Worm (Caenorhabditis elegans) whole organism, L1 larva: ENCODE measurements around the gene sinh-1.

ENCODE experiments used
- egl-27 ChIP-seq, 2 experiments: fragments of 150-350 bp in 1 of 2; sonication (generic microtip); optimal IDR thresholded peaks; 3 replicates each; lab custom pipeline; 2017 to 2018; ENCODE audit warnings: missing biosample characterization in 2 of 2, missing genetic modification characterization in 2 of 2, missing genetic modification reagents in 2 of 2
- fkh-10 ChIP-seq: sonication (generic microtip); optimal IDR thresholded peaks from 2 replicates; lab custom pipeline; 2017; ENCODE audit warnings: missing biosample characterization, missing genetic modification reagents, missing genetic modification characterization
- lin-15B ChIP-seq: fragments of 150-350 bp; sonication (generic microtip); optimal IDR thresholded peaks from 3 replicates; lab custom pipeline; 2014; ENCODE audit warnings: missing biosample characterization, missing genetic modification characterization
- nhr-77 ChIP-seq: fragments of 150-350 bp; optimal IDR thresholded peaks from 2 replicates; lab custom pipeline; 2014; ENCODE audit warnings: missing biosample characterization, missing genetic modification characterization
- pqm-1 ChIP-seq: sonication (generic microtip); optimal IDR thresholded peaks from 3 replicates; lab custom pipeline; 2017; ENCODE audit warnings: missing biosample characterization, missing genetic modification characterization
- vab-15 ChIP-seq: sonication (generic microtip); optimal IDR thresholded peaks from 2 replicates; lab custom pipeline; 2017; ENCODE audit warnings: missing genotype, mild to moderate bottlenecking, missing genetic modification characterization, missing compliant biosample characterization
- ztf-11 ChIP-seq, 2 experiments: sonication (generic microtip); optimal IDR thresholded peaks; 2 replicates each; lab custom pipeline; 2016 to 2017; ENCODE audit warnings: missing genetic modification characterization in 2 of 2, missing biosample characterization in 1 of 2, missing compliant biosample characterization in 1 of 2

ce11 chrII:12260538-12260937 is 32.4 kb downstream of the sinh-1 start:
- TF ChIP-seq pqm-1 (tag; lab: Kevin White, UChicago) (no peak), egl-27 (tag; optimal IDR thresholded peaks at IDR 0.05; lab: Kevin White, UChicago) (no peak), ztf-11 (tag; optimal IDR thresholded peaks at IDR 0.05; lab: Kevin White, UChicago) (no peak), vab-15 (tag; lab: Kevin White, UChicago) (no peak), lin-15B (no peak), fkh-10 (GFP tag; lab: Kevin White, UChicago) (no peak), nhr-77 (tag; lab: Kevin White, UChicago) (no peak)
